Fruit fly (Drosophila melanogaster): Measurements from ENCODE around the gene Rpn2.

dm6 chr3R:29159620-29160019 lies 6.3 kb downstream of the Rpn2 start:
- TF ChIP-seq Ets21C (GFP tag; optimal IDR thresholded peaks at IDR 0.05), result no peak
- TF ChIP-seq CG10669 (GFP tag; optimal IDR thresholded peaks at IDR 0.05), result no peak
- TF ChIP-seq Gug (GFP tag; IDR thresholded peaks at IDR 0.05), result no peak
- no peak for TF ChIP-seq pdm3 (GFP tag; optimal IDR thresholded peaks at IDR 0.05)
- no peak for TF ChIP-seq Sox102F (GFP tag; optimal IDR thresholded peaks at IDR 0.05)
- TF ChIP-seq cyc (GFP tag; optimal IDR thresholded peaks at IDR 0.05), result no peak
- TF ChIP-seq eg (GFP tag; IDR thresholded peaks at IDR 0.05), result no peak
- no peak for TF ChIP-seq vri (GFP tag; optimal IDR thresholded peaks at IDR 0.05)
- TF ChIP-seq dsx (GFP tag; optimal IDR thresholded peaks at IDR 0.05; ENCODE audit: poor library complexity, severe bottlenecking), result no peak
- no peak for TF ChIP-seq esn (GFP tag; optimal IDR thresholded peaks at IDR 0.05)
- no peak for TF ChIP-seq CG11294 (GFP tag; IDR thresholded peaks at IDR 0.05)
- TF ChIP-seq fd59A (GFP tag; optimal IDR thresholded peaks at IDR 0.05), result no peak
- no peak for TF ChIP-seq Met (GFP tag; optimal IDR thresholded peaks at IDR 0.05)
- no peak for TF ChIP-seq CG4318 (GFP tag; optimal IDR thresholded peaks at IDR 0.05)
